Fruit fly (Drosophila melanogaster) whole organism, adult: ENCODE measurements around the gene zf30C.

ENCODE experiments used
- CG33017 ChIP-seq: fragments of 200-800 bp; sonication (Bioruptor generic); optimal IDR thresholded peaks from 2 replicates; lab custom pipeline; 2018; ENCODE audit warnings: missing biosample characterization, mild to moderate bottlenecking, missing genetic modification characterization, moderate library complexity
- CG7045 ChIP-seq: fragments of 200-800 bp; sonication (Bioruptor generic); optimal IDR thresholded peaks from 2 replicates; lab custom pipeline; 2017; ENCODE audit warnings: missing biosample characterization, mild to moderate bottlenecking, missing genetic modification characterization
- Clk ChIP-seq: fragments of 200-800 bp; sonication (Bioruptor generic); optimal IDR thresholded peaks from 2 replicates; lab custom pipeline; 2017; ENCODE audit warnings: missing biosample characterization, missing genetic modification characterization
- cic ChIP-seq: fragments of 200-800 bp; sonication (Bioruptor generic); optimal IDR thresholded peaks from 2 replicates; lab custom pipeline; 2017; ENCODE audit warnings: missing biosample characterization, mild to moderate bottlenecking, missing genetic modification characterization, moderate library complexity
- kay ChIP-seq: fragments of 200-800 bp; sonication (Bioruptor generic); peaks from one replicate; lab custom pipeline; 2016; ENCODE audit warnings: missing biosample characterization, missing genetic modification characterization, borderline replicate concordance
- ovo ChIP-seq: fragments of 200-800 bp; sonication (Bioruptor generic); optimal IDR thresholded peaks from 2 replicates; lab custom pipeline; 2016; ENCODE audit warnings: missing biosample characterization, missing genetic modification characterization
- toe ChIP-seq: fragments of 200-800 bp; sonication (Bioruptor generic); optimal IDR thresholded peaks from 2 replicates; lab custom pipeline; 2016; ENCODE audit warnings: missing biosample characterization, missing genetic modification characterization

DNA sequence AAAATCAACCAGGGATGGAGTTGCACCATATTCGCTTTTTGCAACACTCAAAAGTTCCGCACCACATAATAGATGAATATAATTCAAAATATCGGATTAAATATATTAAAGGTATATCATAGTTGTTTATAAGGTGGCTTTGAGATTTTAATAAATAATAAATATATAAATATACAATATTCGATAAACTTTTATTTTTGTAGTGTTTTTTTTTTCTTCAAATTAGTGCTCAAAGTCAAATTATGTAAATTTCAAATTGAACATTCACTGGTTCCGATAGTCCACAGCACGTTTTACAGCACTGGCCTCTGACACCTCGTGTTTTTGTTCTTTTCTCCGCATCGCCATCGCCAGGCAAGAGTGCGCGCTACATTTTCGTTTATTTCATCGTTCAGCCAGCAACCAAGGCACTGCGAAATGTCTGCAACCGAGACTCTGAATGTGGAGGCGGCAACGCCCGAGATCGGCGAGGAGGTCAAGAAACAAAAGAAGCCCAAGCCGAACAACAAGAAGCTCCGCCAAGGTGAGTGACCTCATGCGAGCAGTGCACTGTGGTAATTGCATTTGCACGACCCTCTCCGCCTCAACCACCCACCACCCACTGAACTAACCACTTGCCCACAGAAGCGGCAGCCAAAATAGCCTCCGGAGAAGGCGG, 5.2 kb downstream of the zf30C start, which contains the start of the genes Taf11 and und:
- TF ChIP-seq CG33017 (tag; lab: Kevin White, UChicago) (peak; percentile 13), toe (GFP tag; lab: Kevin White, UChicago) (peak; percentile 54), Clk (GFP tag; lab: Kevin White, UChicago) (peak; percentile 0), CG7045 (peak; percentile 78), ovo (peak; percentile 27), cic (GFP tag; lab: Kevin White, UChicago) (peak; percentile 30), kay (no peak)
